Worm (Caenorhabditis elegans) whole organism, early embryonic: ENCODE data around the gene T26C12.2.

Source experiments
- B0310.2 ChIP-seq: sonication (generic microtip); optimal IDR thresholded peaks from 2 replicates; lab custom pipeline; 2016; ENCODE audit warnings: mild to moderate bottlenecking, missing genetic modification characterization, missing compliant biosample characterization
- F13C5.2 ChIP-seq: sonication (generic microtip); optimal IDR thresholded peaks from 2 replicates; lab custom pipeline; 2017; ENCODE audit warnings: mild to moderate bottlenecking, missing genetic modification characterization, inconsistent platforms, missing compliant biosample characterization
- aly-1 ChIP-seq: sonication (generic microtip); optimal IDR thresholded peaks from 2 replicates; lab custom pipeline; 2016; ENCODE audit warnings: missing genetic modification characterization, missing compliant biosample characterization
- ama-1 ChIP-seq: fragments of 150-350 bp; optimal IDR thresholded peaks from 2 replicates; lab custom pipeline; 2014
- ceh-13 ChIP-seq: fragments of 200-800 bp; sonication (Bioruptor generic); optimal IDR thresholded peaks from 2 replicates; lab custom pipeline; 2018; ENCODE audit warnings: mild to moderate bottlenecking, missing genetic modification characterization, missing compliant biosample characterization
- ceh-36 ChIP-seq: sonication (generic microtip); optimal IDR thresholded peaks from 2 replicates; lab custom pipeline; 2016; ENCODE audit warnings: missing genetic modification characterization, inconsistent platforms, missing compliant biosample characterization
- ets-7 ChIP-seq: sonication (generic microtip); optimal IDR thresholded peaks from 2 replicates; lab custom pipeline; 2016; ENCODE audit warnings: missing genotype, missing genetic modification characterization, missing compliant biosample characterization
- flt-1 ChIP-seq: fragments of 200-800 bp; sonication (Bioruptor generic); IDR thresholded peaks from 2 replicates; pipeline ENCODE4 v1.3.6; 2022; ENCODE audit warnings: missing genetic modification characterization, missing compliant biosample characterization
- hmbx-1 ChIP-seq: sonication (generic microtip); optimal IDR thresholded peaks from 2 replicates; lab custom pipeline; 2016; ENCODE audit warnings: mild to moderate bottlenecking, missing genetic modification characterization, missing compliant biosample characterization
- hmg-4 ChIP-seq: fragments of 200-800 bp; sonication (Bioruptor generic); optimal IDR thresholded peaks from 2 replicates; lab custom pipeline; 2018; ENCODE audit warnings: mild to moderate bottlenecking, missing genetic modification characterization, missing compliant biosample characterization
- hnd-1 ChIP-seq: sonication (generic microtip); optimal IDR thresholded peaks from 2 replicates; lab custom pipeline; 2016; ENCODE audit warnings: missing genetic modification characterization, missing compliant biosample characterization
- pes-1 ChIP-seq: fragments of 200-800 bp; sonication (Bioruptor generic); IDR thresholded peaks from 2 replicates; pipeline ENCODE4 v1.3.6; 2022; ENCODE audit warnings: missing genetic modification reagents, missing genetic modification characterization, missing compliant biosample characterization
- scrt-1 ChIP-seq: fragments of 200-800 bp; sonication (Bioruptor generic); IDR thresholded peaks from 2 replicates; pipeline ENCODE4 v1.3.6; 2022; ENCODE audit warnings: missing genetic modification characterization, missing compliant biosample characterization
- sea-1 ChIP-seq: fragments of 200-800 bp; sonication (Bioruptor generic); conservative IDR thresholded peaks from 2 replicates; pipeline ENCODE4 v1.3.6; 2022; ENCODE audit warnings: missing genetic modification characterization, missing compliant biosample characterization
- tbx-11 ChIP-seq: fragments of 200-800 bp; sonication (Bioruptor generic); IDR thresholded peaks from 2 replicates; pipeline ENCODE4 v1.3.6; 2022; ENCODE audit warnings: missing genetic modification characterization, missing compliant biosample characterization
- tbx-37 ChIP-seq: fragments of 200-800 bp; sonication (Bioruptor generic); conservative IDR thresholded peaks from 2 replicates; pipeline ENCODE4 v1.3.6; 2022; ENCODE audit warnings: missing genetic modification reagents, missing genetic modification characterization, missing compliant biosample characterization
- tra-4 ChIP-seq: sonication (generic microtip); optimal IDR thresholded peaks from 2 replicates; lab custom pipeline; 2017; ENCODE audit warnings: missing genetic modification characterization, missing compliant biosample characterization

Gene T26C12.2

ce11 chrIV:3234269-3234668 lies 31.3 kb downstream of the T26C12.2 start:
- no peak for TF ChIP-seq hmbx-1

- TF ChIP-seq aly-1 (tag; lab: Kevin White, UChicago) (peak; percentile 84), pes-1 (GFP tag; lab: Robert Waterston, UW) (no peak), ama-1 (lab: Kevin White, UChicago) (peak; percentile 25), ceh-36 (no peak), tbx-11 (GFP tag; lab: Robert Waterston, UW) (no peak), scrt-1 (GFP tag; lab: Robert Waterston, UW) (peak; percentile 6; the same call in 1 of the 2 replicates), flt-1 (GFP tag; lab: Robert Waterston, UW) (no peak), F13C5.2 (no peak), B0310.2 (no peak), hmg-4 (GFP tag; lab: Kevin White, UChicago) (no peak), hmbx-1 (no peak), tra-4 (tag; lab: Kevin White, UChicago) (no peak)
These were observed 32.1 kb downstream of the T26C12.2 start for ce11 chrIV:3233429-3233885.

ce11 chrIV:3232694-3233372 lies 32.7 kb downstream of the T26C12.2 start:
- TF ChIP-seq pes-1 (GFP tag; lab: Robert Waterston, UW) = peak; percentile 78
- TF ChIP-seq ets-7 (tag; lab: Kevin White, UChicago) = peak; percentile 47
- TF ChIP-seq flt-1 (GFP tag; lab: Robert Waterston, UW) = peak; percentile 56; the same call in 1 of the 2 replicates
- peak; percentile 4 for TF ChIP-seq hnd-1 (tag; lab: Kevin White, UChicago)
- peak; percentile 74 for TF ChIP-seq scrt-1 (GFP tag; lab: Robert Waterston, UW)
- peak; percentile 81 for TF ChIP-seq F13C5.2
- TF ChIP-seq tbx-37 = no peak; the same call in 1 of the 2 replicates
- TF ChIP-seq hmbx-1 = peak; percentile 18
- TF ChIP-seq tra-4 (tag; lab: Kevin White, UChicago) = peak; percentile 6
- peak; percentile 86 for TF ChIP-seq hmg-4 (GFP tag; lab: Kevin White, UChicago)
- no peak for TF ChIP-seq ceh-13 (GFP tag; lab: Kevin White, UChicago)
- peak; percentile 69 for TF ChIP-seq tbx-11 (GFP tag; lab: Robert Waterston, UW)
- TF ChIP-seq ceh-36 = peak; percentile 27
- no peak for TF ChIP-seq aly-1 (tag; lab: Kevin White, UChicago)
- TF ChIP-seq ama-1 (lab: Kevin White, UChicago) = peak; percentile 99
- TF ChIP-seq sea-1 = peak; percentile 79
- peak; percentile 78 for TF ChIP-seq B0310.2

- no peak for TF ChIP-seq pes-1 (GFP tag; lab: Robert Waterston, UW)
- TF ChIP-seq tbx-37 = no peak
- TF ChIP-seq hmg-4 (GFP tag; lab: Kevin White, UChicago) = peak; percentile 17
These were observed 33.9 kb downstream of the T26C12.2 start for ce11 chrIV:3231644-3232043.

- peak; percentile 48 for TF ChIP-seq hmg-4 (GFP tag; lab: Kevin White, UChicago)
- peak; percentile 52 for TF ChIP-seq F13C5.2
- TF ChIP-seq flt-1 (GFP tag; lab: Robert Waterston, UW) = no peak
- no peak for TF ChIP-seq tra-4 (tag; lab: Kevin White, UChicago)
These were observed 37.9 kb downstream of the T26C12.2 start for ce11 chrIV:3227549-3228139.

ce11 chrIV:3222140-3222539 lies 43.4 kb downstream of the T26C12.2 start, which contains the start of gene Y67D8A.2:
Gene Y67D8A.2 (plus strand): TSS chrIV:3222440.
- TF ChIP-seq tbx-11 (GFP tag; lab: Robert Waterston, UW) (no peak), hnd-1 (tag; lab: Kevin White, UChicago) (no peak), pes-1 (GFP tag; lab: Robert Waterston, UW) (no peak), flt-1 (GFP tag; lab: Robert Waterston, UW) (no peak), B0310.2 (no peak), scrt-1 (GFP tag; lab: Robert Waterston, UW) (no peak), ama-1 (lab: Kevin White, UChicago) (no peak), ceh-36 (no peak), hmg-4 (GFP tag; lab: Kevin White, UChicago) (no peak), ceh-13 (GFP tag; lab: Kevin White, UChicago) (no peak), aly-1 (tag; lab: Kevin White, UChicago) (no peak), hmbx-1 (no peak), sea-1 (no peak), tra-4 (tag; lab: Kevin White, UChicago) (no peak), F13C5.2 (no peak), tbx-37 (no peak), ets-7 (tag; lab: Kevin White, UChicago) (no peak)

ce11 chrIV:3221158-3221557 lies 44.4 kb downstream of the T26C12.2 start:
- no peak for TF ChIP-seq ceh-36
